Fruit fly (Drosophila melanogaster) whole organism, prepupa: ENCODE measurements around the gene mu2.
A peak's percentile ranks its signal among the peaks of the same experiment; 100 is the strongest.

Source experiments
- Blimp-1 ChIP-seq: fragments of 200-800 bp; sonication (Bioruptor generic); optimal IDR thresholded peaks from 3 replicates; lab custom pipeline; 2017; ENCODE audit warnings: missing biosample characterization, missing genetic modification characterization, mild to moderate bottlenecking, moderate library complexity, missing genetic modification reagents
- CG10669 ChIP-seq: fragments of 200-800 bp; sonication (Bioruptor generic); optimal IDR thresholded peaks from 3 replicates; lab custom pipeline; 2018; ENCODE audit warnings: missing biosample characterization, mild to moderate bottlenecking, missing genetic modification characterization, moderate library complexity
- CG11294 ChIP-seq: fragments of 200-800 bp; sonication (Bioruptor generic); IDR thresholded peaks from 2 replicates; pipeline ENCODE4 v1.3.6; 2022; ENCODE audit warnings: missing biosample characterization, missing genetic modification characterization
- CG11762 ChIP-seq: fragments of 200-800 bp; sonication (Bioruptor generic); optimal IDR thresholded peaks from 3 replicates; lab custom pipeline; 2016; ENCODE audit warnings: missing biosample characterization, missing genetic modification characterization; ENCODE audit not compliant: insufficient read depth
- CG11902 ChIP-seq: fragments of 200-800 bp; sonication (Bioruptor generic); optimal IDR thresholded peaks from 3 replicates; lab custom pipeline; 2016; ENCODE audit warnings: missing biosample characterization, missing genetic modification characterization
- CG15336 ChIP-seq: fragments of 200-800 bp; sonication (Bioruptor generic); IDR thresholded peaks from 2 replicates; pipeline ENCODE4 v1.3.6; 2022; ENCODE audit warnings: missing biosample characterization, missing genetic modification characterization
- CG1621 ChIP-seq: fragments of 200-800 bp; sonication (Bioruptor generic); optimal IDR thresholded peaks from 3 replicates; lab custom pipeline; 2018; ENCODE audit warnings: missing biosample characterization, mild to moderate bottlenecking, missing genetic modification characterization
- CG34406 ChIP-seq: fragments of 200-800 bp; sonication (Bioruptor generic); optimal IDR thresholded peaks from 3 replicates; lab custom pipeline; 2016; ENCODE audit warnings: missing biosample characterization, missing genetic modification characterization
- CG3919 ChIP-seq: fragments of 200-800 bp; sonication (Bioruptor generic); optimal IDR thresholded peaks from 3 replicates; lab custom pipeline; 2016; ENCODE audit warnings: missing biosample characterization, missing genetic modification characterization
- CG4318 ChIP-seq: fragments of 200-800 bp; sonication (Bioruptor generic); optimal IDR thresholded peaks from 3 replicates; lab custom pipeline; 2017; ENCODE audit warnings: missing biosample characterization, mild to moderate bottlenecking, missing genetic modification characterization
- CG6163 ChIP-seq: fragments of 200-800 bp; sonication (Bioruptor generic); IDR thresholded peaks from 3 replicates; pipeline ENCODE4 v1.3.6; 2022; ENCODE audit warnings: missing biosample characterization, missing genetic modification characterization
- CG6276 ChIP-seq: fragments of 200-800 bp; sonication (Bioruptor generic); optimal IDR thresholded peaks from 2 replicates; lab custom pipeline; 2017; ENCODE audit warnings: missing biosample characterization, mild to moderate bottlenecking, missing genetic modification characterization
- CG6792 ChIP-seq: fragments of 200-800 bp; sonication (Bioruptor generic); optimal IDR thresholded peaks from 3 replicates; lab custom pipeline; 2016; ENCODE audit warnings: missing biosample characterization, missing genetic modification characterization
- CG6854 ChIP-seq: fragments of 200-800 bp; sonication (Bioruptor generic); optimal IDR thresholded peaks from 2 replicates; lab custom pipeline; 2017; ENCODE audit warnings: missing biosample characterization, mild to moderate bottlenecking, missing genetic modification characterization
- CG7368 ChIP-seq: fragments of 200-800 bp; sonication (Bioruptor generic); optimal IDR thresholded peaks from 3 replicates; lab custom pipeline; 2016; ENCODE audit warnings: missing biosample characterization, missing genetic modification characterization
- CG8119 ChIP-seq: fragments of 200-800 bp; sonication (Bioruptor generic); IDR thresholded peaks from 3 replicates; pipeline ENCODE4 v1.3.6; 2022; ENCODE audit warnings: missing biosample characterization, missing genetic modification characterization
- CG8632 ChIP-seq: fragments of 200-800 bp; sonication (Bioruptor generic); optimal IDR thresholded peaks from 3 replicates; lab custom pipeline; 2016; ENCODE audit warnings: missing biosample characterization, missing genetic modification characterization
- CG9139 ChIP-seq: fragments of 200-800 bp; sonication (Bioruptor generic); optimal IDR thresholded peaks from 3 replicates; lab custom pipeline; 2017; ENCODE audit warnings: missing biosample characterization, mild to moderate bottlenecking, missing genetic modification characterization
- Eip75B ChIP-seq: fragments of 200-800 bp; sonication (Bioruptor generic); optimal IDR thresholded peaks from 3 replicates; lab custom pipeline; 2016; ENCODE audit warnings: missing biosample characterization, missing genetic modification characterization
- Eip78C ChIP-seq: fragments of 200-800 bp; sonication (Bioruptor generic); peaks from one replicate; lab custom pipeline; 2016; ENCODE audit warnings: missing biosample characterization, missing genetic modification characterization
- Hr4 ChIP-seq: fragments of 200-800 bp; sonication (Bioruptor generic); optimal IDR thresholded peaks from 3 replicates; lab custom pipeline; 2016; ENCODE audit warnings: missing biosample characterization, missing genetic modification characterization
- Lpt ChIP-seq: fragments of 200-800 bp; sonication (Bioruptor generic); optimal IDR thresholded peaks from 3 replicates; lab custom pipeline; 2016; ENCODE audit warnings: missing biosample characterization, missing genetic modification characterization
- Met ChIP-seq: fragments of 200-800 bp; sonication (Bioruptor generic); optimal IDR thresholded peaks from 3 replicates; lab custom pipeline; 2016; ENCODE audit warnings: missing biosample characterization, missing genetic modification characterization
- OdsH ChIP-seq: fragments of 200-800 bp; sonication (Bioruptor generic); optimal IDR thresholded peaks from 3 replicates; lab custom pipeline; 2016; ENCODE audit warnings: missing biosample characterization, missing genetic modification characterization
- Sox102F ChIP-seq: fragments of 200-800 bp; sonication (Bioruptor generic); optimal IDR thresholded peaks from 2 replicates; lab custom pipeline; 2016; ENCODE audit warnings: missing biosample characterization, mild to moderate bottlenecking, missing genetic modification characterization
- achi ChIP-seq: fragments of 200-800 bp; sonication (Bioruptor generic); optimal IDR thresholded peaks from 3 replicates; lab custom pipeline; 2016; ENCODE audit warnings: missing biosample characterization, missing genetic modification characterization
- acj6 ChIP-seq: fragments of 200-800 bp; sonication (Bioruptor generic); optimal IDR thresholded peaks from 3 replicates; lab custom pipeline; 2016; ENCODE audit warnings: missing biosample characterization, missing genetic modification characterization
- cyc ChIP-seq: fragments of 200-800 bp; sonication (Bioruptor generic); optimal IDR thresholded peaks from 3 replicates; lab custom pipeline; 2016; ENCODE audit warnings: missing biosample characterization, missing genetic modification characterization
- dac ChIP-seq: fragments of 200-800 bp; sonication (Bioruptor generic); optimal IDR thresholded peaks from 2 replicates; lab custom pipeline; 2017; ENCODE audit warnings: missing biosample characterization, mild to moderate bottlenecking, missing genetic modification characterization
- dsx ChIP-seq: fragments of 200-800 bp; optimal IDR thresholded peaks from 3 replicates; lab custom pipeline; 2019; ENCODE audit warnings: missing biosample characterization, mild to moderate bottlenecking, missing genetic modification characterization, moderate library complexity; ENCODE audit not compliant: poor library complexity, severe bottlenecking
- eg ChIP-seq: fragments of 200-800 bp; sonication (Bioruptor generic); IDR thresholded peaks from 3 replicates; pipeline ENCODE4 v1.3.6; 2022; ENCODE audit warnings: missing biosample characterization, missing genetic modification characterization
- esn ChIP-seq: fragments of 200-800 bp; sonication (Bioruptor generic); optimal IDR thresholded peaks from 2 replicates; lab custom pipeline; 2016; ENCODE audit warnings: missing biosample characterization, mild to moderate bottlenecking, missing genetic modification characterization, moderate library complexity
- fd59A ChIP-seq: fragments of 200-800 bp; sonication (Bioruptor generic); optimal IDR thresholded peaks from 2 replicates; lab custom pipeline; 2017; ENCODE audit warnings: missing biosample characterization, mild to moderate bottlenecking, missing genetic modification characterization, missing genetic modification reagents
- fkh ChIP-seq: fragments of 200-800 bp; sonication (Bioruptor generic); optimal IDR thresholded peaks from 3 replicates; lab custom pipeline; 2017; ENCODE audit warnings: missing biosample characterization, mild to moderate bottlenecking, missing genetic modification characterization, moderate library complexity
- pdm3 ChIP-seq: fragments of 200-800 bp; sonication (Bioruptor generic); optimal IDR thresholded peaks from 3 replicates; lab custom pipeline; 2016; ENCODE audit warnings: missing biosample characterization, missing genetic modification characterization
- ss ChIP-seq, 2 experiments: fragments of 200-800 bp; sonication (Bioruptor generic); optimal IDR thresholded peaks; 2 replicates in 1 of 2; 3 replicates in 1 of 2; lab custom pipeline; 2017 to 2018; ENCODE audit warnings: mild to moderate bottlenecking in 2 of 2, missing biosample characterization in 2 of 2, missing genetic modification characterization in 2 of 2, moderate library complexity in 1 of 2
- svp ChIP-seq: fragments of 200-800 bp; sonication (Bioruptor generic); peaks from one replicate; lab custom pipeline; 2016; ENCODE audit warnings: missing biosample characterization, missing genetic modification characterization
- topi ChIP-seq: fragments of 200-800 bp; sonication (Bioruptor generic); optimal IDR thresholded peaks from 3 replicates; lab custom pipeline; 2016; ENCODE audit warnings: missing biosample characterization, missing genetic modification characterization
- vri ChIP-seq: fragments of 200-800 bp; sonication (Bioruptor generic); optimal IDR thresholded peaks from 3 replicates; lab custom pipeline; 2016; ENCODE audit warnings: missing biosample characterization, mild to moderate bottlenecking, missing genetic modification characterization

mu2 gene

DNA sequence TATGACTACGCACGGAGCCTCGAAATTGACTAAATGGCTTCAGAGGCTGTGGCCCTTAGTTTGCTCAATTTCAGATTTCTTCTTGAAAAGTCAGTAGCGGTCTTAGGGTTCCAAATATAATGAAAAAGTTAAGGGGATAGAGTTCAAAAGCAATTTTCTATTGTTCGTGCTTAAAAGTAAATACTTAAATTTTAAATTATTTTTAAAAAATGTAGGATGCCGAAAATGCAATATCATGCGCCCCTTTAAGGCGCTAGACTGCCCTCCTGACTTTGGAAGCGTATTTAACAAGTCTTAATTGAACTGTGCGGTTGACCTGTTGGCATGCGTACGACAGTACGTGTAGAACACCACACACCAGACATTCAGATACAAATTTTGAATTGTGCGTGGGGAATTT lies 32.6 kb downstream of the mu2 start:
- TF ChIP-seq cyc (no peak), CG34406 (GFP tag; lab: Kevin White, UChicago) (no peak), CG9139 (no peak), fkh (GFP tag; lab: Kevin White, UChicago) (no peak), CG6163 (no peak), topi (GFP tag; lab: Kevin White, UChicago) (no peak), Blimp-1 (GFP tag; lab: Kevin White, UChicago) (no peak), achi (GFP tag; lab: Kevin White, UChicago) (no peak), CG6854 (no peak), esn (GFP tag; lab: Kevin White, UChicago) (no peak), CG11902 (GFP tag; lab: Kevin White, UChicago) (no peak), CG6792 (GFP tag; lab: Kevin White, UChicago) (no peak), CG3919 (GFP tag; lab: Kevin White, UChicago) (no peak), CG15336 (GFP tag; lab: Robert Waterston, UW) (no peak), Met (GFP tag; lab: Kevin White, UChicago) (no peak), CG11762 (GFP tag; lab: Kevin White, UChicago) (no peak), CG11294 (no peak), pdm3 (GFP tag; lab: Kevin White, UChicago) (no peak), OdsH (GFP tag; lab: Kevin White, UChicago) (no peak), fd59A (GFP tag; lab: Kevin White, UChicago) (no peak)

DNA sequence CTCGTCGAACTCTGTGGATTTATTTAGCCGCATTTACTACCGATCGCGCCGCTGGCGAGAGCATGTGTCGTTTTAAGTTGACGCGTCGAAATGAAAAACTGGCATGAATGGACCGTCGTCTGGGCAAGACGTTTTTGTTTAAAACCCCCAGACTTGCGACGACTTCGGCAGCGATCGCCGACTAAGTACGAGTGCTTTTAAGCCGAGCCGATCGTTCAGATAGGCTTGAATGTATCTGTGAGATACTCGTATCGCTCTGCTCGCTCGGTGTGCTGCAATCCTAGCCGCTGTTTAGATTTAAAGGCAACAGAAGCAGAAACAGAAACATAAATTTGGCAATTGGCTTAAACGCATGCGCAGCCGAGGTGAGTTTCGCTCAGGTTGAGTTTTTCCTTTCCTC lies 37.2 kb downstream of the mu2 start, which contains the start of gene dsb:
Gene dsb, minus strand, starts transcription at position 91 of the 400 bp plus-strand sequence.
- peak in 1 of 2 experiments; percentile 16 for TF ChIP-seq ss (GFP tag; optimal IDR thresholded peaks at IDR 0.05; lab: Kevin White, UChicago)
- peak; percentile 32 for TF ChIP-seq Eip78C (GFP tag; lab: Kevin White, UChicago)
- TF ChIP-seq CG6163: 0 out of 3 replicates have a peak, but pooled peaks have one; percentile 40
- no peak for TF ChIP-seq CG34406 (GFP tag; lab: Kevin White, UChicago)
- peak; percentile 64 for TF ChIP-seq svp (GFP tag; lab: Kevin White, UChicago)
- TF ChIP-seq Sox102F (GFP tag; lab: Kevin White, UChicago): no peak

DNA sequence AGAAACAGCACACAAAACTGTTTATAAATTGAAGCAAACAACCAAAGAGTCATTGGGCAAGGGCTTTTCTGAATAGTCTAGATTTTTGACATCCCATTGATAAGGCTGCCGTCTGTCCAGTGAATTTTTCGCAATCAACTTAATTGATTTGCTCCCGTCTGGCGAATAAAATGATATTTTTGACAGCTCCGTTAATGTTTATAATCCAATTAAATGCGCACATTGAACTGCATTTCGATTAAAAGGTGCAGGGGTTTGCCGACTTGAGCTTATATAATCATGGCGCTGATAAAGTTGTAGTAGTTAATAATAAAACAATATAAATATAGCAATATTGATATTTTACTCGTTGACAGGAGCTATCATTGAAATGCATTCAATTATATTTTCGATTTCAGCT lies 38.3 kb downstream of the mu2 start:
- no peak for TF ChIP-seq CG6854
- no peak for TF ChIP-seq CG8632 (GFP tag; lab: Kevin White, UChicago)
- no peak for TF ChIP-seq Eip78C (GFP tag; lab: Kevin White, UChicago)
- peak; percentile 93 for TF ChIP-seq svp (GFP tag; lab: Kevin White, UChicago)
- no peak for TF ChIP-seq Sox102F (GFP tag; lab: Kevin White, UChicago)
- peak; percentile 27 for TF ChIP-seq vri (GFP tag; lab: Kevin White, UChicago)

DNA sequence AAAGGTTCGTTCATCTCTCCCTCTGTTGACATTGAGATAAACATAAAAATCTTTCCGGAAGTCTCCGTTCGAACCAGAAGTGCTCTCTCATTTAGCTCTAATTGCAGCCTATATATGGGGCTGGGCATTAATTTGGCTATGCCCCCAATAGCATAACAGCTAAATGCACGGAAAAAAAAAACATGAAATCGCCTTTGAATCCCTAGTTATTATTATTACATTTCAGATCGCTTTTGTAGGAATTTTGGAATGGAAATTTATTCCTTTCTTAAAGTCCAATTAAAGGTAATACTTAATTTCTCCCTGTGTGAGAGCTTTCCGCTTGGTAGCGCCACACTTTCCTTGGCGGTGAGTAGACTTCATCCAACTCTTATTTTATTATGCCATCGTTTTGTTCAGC lies 41.1 kb downstream of the mu2 start:
- TF ChIP-seq dsx (GFP tag; lab: Kevin White, UChicago) (no peak), eg (peak; percentile 42; the same call in 1 of the 3 replicates), achi (GFP tag; lab: Kevin White, UChicago) (peak; percentile 5), CG10669 (GFP tag; lab: Kevin White, UChicago) (peak; percentile 12), cyc (no peak), CG3919 (GFP tag; lab: Kevin White, UChicago) (peak; percentile 30), CG6163 (peak; percentile 31; the same call in 1 of the 3 replicates), Eip78C (GFP tag; lab: Kevin White, UChicago) (peak; percentile 82), ss (GFP tag; optimal IDR thresholded peaks at IDR 0.05; lab: Kevin White, UChicago) (peak in 1 of 2 experiments; percentile 0), svp (GFP tag; lab: Kevin White, UChicago) (peak; percentile 54)

DNA sequence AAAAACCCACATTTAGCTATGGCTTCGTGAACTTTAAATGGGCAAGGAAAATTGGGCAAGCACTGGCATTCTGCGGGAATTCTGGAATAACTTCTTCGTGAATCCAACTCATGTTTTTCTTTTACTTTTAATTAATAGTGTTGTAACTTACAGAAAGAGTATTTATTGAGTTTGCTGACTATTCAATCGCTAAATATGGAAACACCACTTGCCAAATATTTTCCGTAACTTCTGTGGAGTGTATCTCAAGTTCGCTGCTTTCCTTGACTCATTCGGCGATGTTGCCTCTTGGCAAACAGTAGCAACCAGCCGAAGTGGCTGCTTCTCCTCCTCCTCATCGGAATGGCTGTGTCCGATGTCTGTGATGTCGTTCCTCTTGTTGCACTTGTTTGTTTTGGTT lies 42.0 kb downstream of the mu2 start:
- peak; percentile 71 for TF ChIP-seq CG4318 (GFP tag; lab: Kevin White, UChicago)
- no peak for TF ChIP-seq CG1621 (tag; lab: Kevin White, UChicago)
- peak; percentile 22 for TF ChIP-seq Met (GFP tag; lab: Kevin White, UChicago)
- peak; percentile 24 for TF ChIP-seq CG6792 (GFP tag; lab: Kevin White, UChicago)
- no peak for TF ChIP-seq CG9139
- TF ChIP-seq fd59A (GFP tag; lab: Kevin White, UChicago): no peak
- TF ChIP-seq acj6 (GFP tag; lab: Kevin White, UChicago): peak; percentile 52
- TF ChIP-seq eg: no peak
- TF ChIP-seq Eip75B (GFP tag; lab: Kevin White, UChicago): no peak
- TF ChIP-seq dsx (GFP tag; lab: Kevin White, UChicago): no peak
- peak; percentile 20 for TF ChIP-seq esn (GFP tag; lab: Kevin White, UChicago)
- TF ChIP-seq Eip78C (GFP tag; lab: Kevin White, UChicago): peak; percentile 91
- TF ChIP-seq CG8119 (GFP tag; lab: Robert Waterston, UW): peak; percentile 66; the same call in 2 of the 3 replicates
- TF ChIP-seq Lpt (GFP tag; lab: Kevin White, UChicago): peak; percentile 32
- TF ChIP-seq Sox102F (GFP tag; lab: Kevin White, UChicago): peak; percentile 11
- TF ChIP-seq cyc: no peak
- TF ChIP-seq CG6276 (GFP tag; lab: Kevin White, UChicago): peak; percentile 62
- no peak for TF ChIP-seq CG6854
- TF ChIP-seq CG7368 (GFP tag; lab: Kevin White, UChicago): peak; percentile 49
- TF ChIP-seq dac (GFP tag; lab: Kevin White, UChicago): peak; percentile 69
- no peak for TF ChIP-seq Blimp-1 (GFP tag; lab: Kevin White, UChicago)
- TF ChIP-seq CG8632 (GFP tag; lab: Kevin White, UChicago): peak; percentile 33
- TF ChIP-seq Hr4: peak; percentile 75
- peak; percentile 56 for TF ChIP-seq pdm3 (GFP tag; lab: Kevin White, UChicago)
- TF ChIP-seq topi (GFP tag; lab: Kevin White, UChicago): no peak
